Worm (Caenorhabditis elegans) whole organism, early embryonic: ENCODE data around the gene ipla-7.

Experiments
- B0310.2 ChIP-seq: sonication (generic microtip); optimal IDR thresholded peaks from 2 replicates; lab custom pipeline; 2016; ENCODE audit warnings: mild to moderate bottlenecking, missing genetic modification characterization, missing compliant biosample characterization
- F13C5.2 ChIP-seq: sonication (generic microtip); optimal IDR thresholded peaks from 2 replicates; lab custom pipeline; 2017; ENCODE audit warnings: mild to moderate bottlenecking, missing genetic modification characterization, inconsistent platforms, missing compliant biosample characterization
- ama-1 ChIP-seq: fragments of 150-350 bp; optimal IDR thresholded peaks from 2 replicates; lab custom pipeline; 2014
- ceh-13 ChIP-seq: fragments of 200-800 bp; sonication (Bioruptor generic); optimal IDR thresholded peaks from 2 replicates; lab custom pipeline; 2018; ENCODE audit warnings: mild to moderate bottlenecking, missing genetic modification characterization, missing compliant biosample characterization
- flt-1 ChIP-seq: fragments of 200-800 bp; sonication (Bioruptor generic); IDR thresholded peaks from 2 replicates; pipeline ENCODE4 v1.3.6; 2022; ENCODE audit warnings: missing genetic modification characterization, missing compliant biosample characterization
- hmbx-1 ChIP-seq: sonication (generic microtip); optimal IDR thresholded peaks from 2 replicates; lab custom pipeline; 2016; ENCODE audit warnings: mild to moderate bottlenecking, missing genetic modification characterization, missing compliant biosample characterization
- pes-1 ChIP-seq: fragments of 200-800 bp; sonication (Bioruptor generic); IDR thresholded peaks from 2 replicates; pipeline ENCODE4 v1.3.6; 2022; ENCODE audit warnings: missing genetic modification reagents, missing genetic modification characterization, missing compliant biosample characterization
- scrt-1 ChIP-seq: fragments of 200-800 bp; sonication (Bioruptor generic); IDR thresholded peaks from 2 replicates; pipeline ENCODE4 v1.3.6; 2022; ENCODE audit warnings: missing genetic modification characterization, missing compliant biosample characterization
- tbx-37 ChIP-seq: fragments of 200-800 bp; sonication (Bioruptor generic); conservative IDR thresholded peaks from 2 replicates; pipeline ENCODE4 v1.3.6; 2022; ENCODE audit warnings: missing genetic modification reagents, missing genetic modification characterization, missing compliant biosample characterization

- TF ChIP-seq ceh-13 (GFP tag; lab: Kevin White, UChicago) (no peak), pes-1 (GFP tag; lab: Robert Waterston, UW) (no peak), flt-1 (no peak), tbx-37 (GFP tag; lab: Robert Waterston, UW) (no peak), ama-1 (lab: Kevin White, UChicago) (no peak), B0310.2 (tag; lab: Kevin White, UChicago) (no peak), scrt-1 (no peak), F13C5.2 (tag; lab: Kevin White, UChicago) (no peak), hmbx-1 (tag; lab: Kevin White, UChicago) (no peak)
Observed at ce11 chrIV:10075034-10075510, 12.4 kb upstream of the ipla-7 start, which contains the start of the genes ttbk-4 and W01B6.4.
